Worm (Caenorhabditis elegans) whole organism, L4 larva: ENCODE results near the gene F32D8.8.
A peak's percentile ranks its signal among the peaks of the same experiment; 100 is the strongest.

Experiments
- D1046.2 ChIP-seq: fragments of 200-800 bp; sonication (Bioruptor generic); IDR thresholded peaks from 2 replicates; pipeline ENCODE4 v1.3.6; 2022; ENCODE audit warnings: missing genetic modification characterization, missing compliant biosample characterization
- ceh-82 ChIP-seq: sonication (generic microtip); optimal IDR thresholded peaks from 2 replicates; lab custom pipeline; 2017; ENCODE audit warnings: missing biosample characterization, missing genetic modification characterization
- dpl-1 ChIP-seq: fragments of 150-350 bp; optimal IDR thresholded peaks from 2 replicates; lab custom pipeline; 2014; ENCODE audit warnings: missing biosample characterization, missing genetic modification reagents, missing genetic modification characterization
- egl-43 ChIP-seq: fragments of 200-800 bp; sonication (Bioruptor generic); IDR thresholded peaks from 2 replicates; pipeline ENCODE4 v1.3.6; 2022; ENCODE audit warnings: missing genetic modification reagents, missing genetic modification characterization, missing compliant biosample characterization
- fos-1 ChIP-seq: fragments of 150-350 bp; optimal IDR thresholded peaks from 2 replicates; lab custom pipeline; 2014; ENCODE audit warnings: missing biosample characterization, missing genetic modification characterization
- hif-1 ChIP-seq, 2 experiments: sonication (generic microtip); optimal IDR thresholded peaks; 2 replicates each; lab custom pipeline; 2016 to 2017; ENCODE audit warnings: missing compliant biosample characterization in 2 of 2, missing genetic modification characterization in 2 of 2, missing genetic modification reagents in 2 of 2, missing genotype in 2 of 2, mild to moderate bottlenecking in 1 of 2
- jun-1 ChIP-seq: fragments of 150-350 bp; optimal IDR thresholded peaks from 2 replicates; lab custom pipeline; 2014; ENCODE audit warnings: missing biosample characterization, missing genetic modification reagents, missing genetic modification characterization
- lin-13 ChIP-seq: fragments of 150-350 bp; optimal IDR thresholded peaks from 2 replicates; lab custom pipeline; 2014; ENCODE audit warnings: missing biosample characterization, missing genetic modification reagents, missing genetic modification characterization
- nhr-28 ChIP-seq: fragments of 150-350 bp; optimal IDR thresholded peaks from 2 replicates; lab custom pipeline; 2014; ENCODE audit warnings: missing biosample characterization, missing genetic modification characterization
- nhr-77 ChIP-seq: fragments of 150-350 bp; optimal IDR thresholded peaks from 2 replicates; lab custom pipeline; 2014; ENCODE audit warnings: missing biosample characterization, missing genetic modification characterization
- pha-4 ChIP-seq, 2 experiments: fragments of 150-350 bp in 1 of 2; fragments of 200-800 bp in 1 of 2; sonication (Bioruptor generic) in 1 of 2; IDR thresholded peaks in 1 of 2; optimal IDR thresholded peaks in 1 of 2; 2 replicates each; pipeline versions ENCODE4 v1.3.6 to Lab custom; 2014 to 2022; ENCODE audit warnings: missing genetic modification characterization in 2 of 2, missing genetic modification reagents in 2 of 2, missing biosample characterization in 1 of 2, missing compliant biosample characterization in 1 of 2
- zfp-2 ChIP-seq: sonication (generic microtip); optimal IDR thresholded peaks from 2 replicates; lab custom pipeline; 2016; ENCODE audit warnings: mild to moderate bottlenecking, missing genetic modification characterization, missing compliant biosample characterization

ce11 chrV:10898107-10898506 is 4.5 kb downstream of the F32D8.8 start, which contains the start of gene F32D8.7:
- TF ChIP-seq egl-43, result no peak
- no peak for TF ChIP-seq nhr-77 (tag; lab: Kevin White, UChicago)
- no peak for TF ChIP-seq dpl-1
- TF ChIP-seq D1046.2, result no peak
- TF ChIP-seq jun-1 (tag; lab: Kevin White, UChicago), result no peak
- TF ChIP-seq fos-1 (tag; lab: Kevin White, UChicago), result no peak
- TF ChIP-seq ceh-82 (tag; lab: Kevin White, UChicago), result no peak
- TF ChIP-seq pha-4 (GFP tag; IDR thresholded peaks at IDR 0.05; lab: Robert Waterston, UW), result no peak
- TF ChIP-seq pha-4 (tag; optimal IDR thresholded peaks at IDR 0.05; lab: Kevin White, UChicago), result no peak
- no peak for TF ChIP-seq zfp-2 (tag; lab: Kevin White, UChicago)
- no peak for TF ChIP-seq hif-1 (tag; optimal IDR thresholded peaks at IDR 0.05; lab: Kevin White, UChicago)
- TF ChIP-seq lin-13 (GFP tag; lab: Kevin White, UChicago), result no peak
- TF ChIP-seq nhr-28 (tag; lab: Kevin White, UChicago), result peak; percentile 10
